Worm (Caenorhabditis elegans): ENCODE results near the gene fkh-7.

ce11 chrIV:5598515-5599132 lies 14.1 kb downstream of the fkh-7 start:
- TF ChIP-seq ztf-23 (GFP tag; IDR thresholded peaks at IDR 0.05): no peak
- no peak for TF ChIP-seq ztf-29 (GFP tag; IDR thresholded peaks at IDR 0.05)
- TF ChIP-seq flt-1 (GFP tag; IDR thresholded peaks at IDR 0.05): no peak
